Worm (Caenorhabditis elegans) whole organism, midembryonic: ENCODE results near the gene rcan-1.

Experiments
- cog-1 ChIP-seq: sonication (generic microtip); optimal IDR thresholded peaks from 2 replicates; lab custom pipeline; 2016; ENCODE audit warnings: missing genetic modification characterization, missing compliant biosample characterization
- flt-1 ChIP-seq: fragments of 200-800 bp; sonication (Bioruptor generic); IDR thresholded peaks from 2 replicates; pipeline ENCODE4 v1.3.6; 2022; ENCODE audit warnings: missing genetic modification characterization, missing compliant biosample characterization
- med-1 ChIP-seq: sonication (generic microtip); optimal IDR thresholded peaks from 2 replicates; lab custom pipeline; 2017; ENCODE audit warnings: missing genetic modification characterization, mild to moderate bottlenecking, missing compliant biosample characterization, antibody characterized with exemption, missing genetic modification reagents; ENCODE audit not compliant: insufficient read depth
- ref-1 ChIP-seq: fragments of 200-800 bp; sonication (Bioruptor generic); conservative IDR thresholded peaks from 2 replicates; pipeline ENCODE4 v1.3.6; 2022; ENCODE audit warnings: missing genetic modification reagents, missing genetic modification characterization, missing compliant biosample characterization

DNA sequence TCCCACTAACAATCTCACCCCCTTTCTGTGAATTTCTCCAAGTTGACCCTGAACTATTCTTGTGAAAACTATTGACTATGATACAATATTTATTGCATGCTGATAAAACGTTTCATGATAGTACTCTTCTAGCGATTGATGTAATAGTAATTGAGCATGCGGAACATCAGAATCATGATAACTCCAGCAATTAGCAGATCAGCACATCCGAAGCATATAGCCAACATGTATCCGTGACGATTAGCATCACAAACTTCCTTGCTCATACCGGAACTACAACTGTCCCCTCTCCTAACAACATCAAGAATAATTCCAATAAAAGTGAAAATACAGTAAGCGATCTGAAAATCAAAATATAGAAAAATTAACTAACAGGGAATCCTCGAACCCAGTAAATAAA, 46.1 kb upstream of the rcan-1 start:
- TF ChIP-seq ref-1 (GFP tag; lab: Robert Waterston, UW) (no peak), flt-1 (GFP tag; lab: Robert Waterston, UW) (no peak), cog-1 (tag; lab: Kevin White, UChicago) (no peak), med-1 (no peak)
